Worm (Caenorhabditis elegans): ENCODE results near the gene ggtb-1.

The ggtb-1 gene

DNA sequence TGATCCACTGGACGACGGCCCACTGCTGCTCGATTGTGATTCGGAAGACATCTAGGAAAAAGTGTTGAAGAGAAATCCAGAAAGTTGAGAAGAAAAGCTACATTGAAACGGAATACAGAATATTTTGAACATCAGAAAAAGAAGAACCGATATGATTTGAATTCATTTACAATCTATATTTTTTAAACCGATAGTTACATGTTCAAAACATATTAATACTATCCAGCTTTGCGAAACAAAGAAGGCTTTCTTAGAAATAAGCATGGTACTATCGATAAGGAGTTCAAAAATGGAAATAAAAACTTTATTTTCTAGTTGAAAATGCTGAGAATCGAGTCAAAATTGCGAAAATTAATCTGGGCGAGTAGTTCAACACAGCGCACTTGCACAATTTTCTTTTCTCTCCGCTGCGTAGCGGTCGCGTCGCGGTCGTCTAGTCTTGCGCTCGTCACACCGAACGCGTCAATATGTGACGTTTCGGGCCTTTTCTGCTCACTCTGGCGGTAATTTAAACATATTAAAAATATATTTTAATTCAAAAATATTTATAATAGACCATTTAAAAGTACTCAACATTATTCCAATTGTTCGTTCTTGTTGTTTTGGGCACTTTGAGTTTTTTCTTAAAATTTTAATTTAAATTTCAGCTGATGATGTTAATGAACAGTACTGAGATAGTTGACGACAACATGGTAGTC, 28.6 kb downstream of the ggtb-1 start, which contains the start of the genes syf-2 and K04G7.1 (continued):
- TF ChIP-seq daf-19 (GFP tag; conservative IDR thresholded peaks at IDR 0.05) (no peak), nhr-77 (tag; optimal IDR thresholded peaks at IDR 0.05) (peak; percentile 92), ceh-20 (GFP tag; IDR thresholded peaks at IDR 0.05) (peak; percentile 66; the same call in 1 of the 2 replicates), nhr-6 (tag; optimal IDR thresholded peaks at IDR 0.05) (peak; percentile 78), nhr-102 (tag; optimal IDR thresholded peaks at IDR 0.05) (peak; percentile 48), jun-1 (tag; optimal IDR thresholded peaks at IDR 0.05) (no peak), nhr-41 (GFP tag; IDR thresholded peaks at IDR 0.05) (no peak), sdz-12 (GFP tag; optimal IDR thresholded peaks at IDR 0.05) (no peak), T20F7.1 (GFP tag; optimal IDR thresholded peaks at IDR 0.05) (peak; percentile 91), F10B5.3 (tag; optimal IDR thresholded peaks at IDR 0.05) (no peak), zip-11 (GFP tag; IDR thresholded peaks at IDR 0.05) (no peak), madf-9 (GFP tag; conservative IDR thresholded peaks at IDR 0.05) (peak; percentile 42; the same call in 1 of the 2 replicates), dmd-6 (GFP tag; IDR thresholded peaks at IDR 0.05) (peak; percentile 84), nhr-42 (GFP tag; IDR thresholded peaks at IDR 0.05) (peak; percentile 86), lin-13 (GFP tag; optimal IDR thresholded peaks at IDR 0.05) (peak; percentile 98), mep-1 (tag; optimal IDR thresholded peaks at IDR 0.05) (peak; percentile 96), ceh-32 (tag; optimal IDR thresholded peaks at IDR 0.05; ENCODE audit: poor library complexity) (no peak), nhr-28 (tag; optimal IDR thresholded peaks at IDR 0.05) (peak; percentile 76), zip-2 (tag; optimal IDR thresholded peaks at IDR 0.05) (no peak), ama-1 (optimal IDR thresholded peaks at IDR 0.05) (no peak), zfp-3 (GFP tag; conservative IDR thresholded peaks at IDR 0.05) (peak; percentile 81), nhr-237 (tag; optimal IDR thresholded peaks at IDR 0.05) (no peak), lin-15B (tag; optimal IDR thresholded peaks at IDR 0.05) (peak; percentile 79), snpc-4 (tag; optimal IDR thresholded peaks at IDR 0.05) (no peak), aha-1 (tag) (peak; percentile 87), zag-1 (tag; optimal IDR thresholded peaks at IDR 0.05) (peak; percentile 2), skn-1 (tag; optimal IDR thresholded peaks at IDR 0.05) (no peak), set-16 (GFP tag; IDR thresholded peaks at IDR 0.05) (peak; percentile 27; the same call in 1 of the 2 replicates), spr-1 (tag; optimal IDR thresholded peaks at IDR 0.05) (peak; percentile 23), mdt-29 (GFP tag; IDR thresholded peaks at IDR 0.05) (peak; percentile 45; the same call in 1 of the 2 replicates), hlh-30 (tag; optimal IDR thresholded peaks at IDR 0.05; ENCODE audit: insufficient read depth) (peak; percentile 94), ctbp-1 (GFP tag; IDR thresholded peaks at IDR 0.05) (peak; percentile 53; the same call in 1 of the 2 replicates), lin-1 (GFP tag; IDR thresholded peaks at IDR 0.05) (peak; percentile 63), lin-29 (GFP tag; IDR thresholded peaks at IDR 0.05) (no peak), egl-43 (GFP tag; IDR thresholded peaks at IDR 0.05) (peak; percentile 67; the same call in 1 of the 2 replicates), unc-130 (GFP tag; optimal IDR thresholded peaks at IDR 0.05) (peak; percentile 76), daf-16 (GFP tag; optimal IDR thresholded peaks at IDR 0.05) (peak; percentile 14 to 26), daf-16 (tag; optimal IDR thresholded peaks at IDR 0.05) (peak; percentile 65), lin-39 (tag; optimal IDR thresholded peaks at IDR 0.05) (no peak), F49E8.2 (tag; optimal IDR thresholded peaks at IDR 0.05; ENCODE audit: borderline replicate concordance) (peak; percentile 6), pha-4 (GFP tag; IDR thresholded peaks at IDR 0.05) (peak; percentile 86), pha-4 (tag; optimal IDR thresholded peaks at IDR 0.05) (no peak), ZK546.5 (tag; optimal IDR thresholded peaks at IDR 0.05) (peak in 1 of 2 experiments; percentile 18), ceh-62 (tag; optimal IDR thresholded peaks at IDR 0.05) (no peak), dve-1 (tag; optimal IDR thresholded peaks at IDR 0.05; ENCODE audit: insufficient read depth) (peak; percentile 90), mxl-2 (GFP tag; conservative IDR thresholded peaks at IDR 0.05) (no peak), nhr-25 (tag; optimal IDR thresholded peaks at IDR 0.05; ENCODE audit: borderline replicate concordance, insufficient read depth) (peak; percentile 45), nhr-10 (tag; optimal IDR thresholded peaks at IDR 0.05) (no peak), daf-8 (GFP tag; IDR thresholded peaks at IDR 0.05) (no peak), zfp-2 (tag; optimal IDR thresholded peaks at IDR 0.05) (peak; percentile 80), Y105C5A.15 (GFP tag; IDR thresholded peaks at IDR 0.05) (no peak)

All from whole organism, L4 larva.